Worm (Caenorhabditis elegans): ENCODE results near the gene unc-49.

Gene unc-49

DNA sequence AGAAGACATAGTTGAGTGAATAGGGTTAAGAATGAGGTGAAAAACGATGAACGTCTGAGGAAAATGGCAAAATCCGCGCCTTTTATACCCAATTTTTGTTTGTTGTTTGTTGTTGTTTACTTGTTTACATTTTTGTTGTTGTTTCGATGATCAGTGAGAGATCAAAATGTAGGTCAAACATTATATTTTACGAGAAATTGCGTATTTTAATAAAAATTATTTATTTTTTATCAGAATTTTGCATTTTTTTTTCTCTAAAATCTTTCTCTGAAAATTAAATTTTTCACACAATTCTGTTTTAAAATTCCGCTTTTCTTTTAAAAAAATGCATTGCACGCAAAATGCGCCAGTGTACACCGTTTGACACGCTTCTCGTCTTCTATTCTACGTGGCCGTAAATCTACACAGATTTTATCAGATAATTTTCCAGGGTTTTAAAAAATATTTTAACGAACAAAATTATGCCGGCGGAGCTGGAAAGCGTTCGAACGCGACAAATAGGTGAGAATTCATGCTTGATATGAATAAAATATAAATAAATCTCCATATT is 13.8 kb upstream of the unc-49 start, which contains the start of the genes sip-1 and sly-1:
Gene sip-1 (minus strand): TSS at position 103 of the 550 bp plus-strand sequence.
Gene sly-1 (plus strand): TSS at position 360 of the 550 bp plus-strand sequence.
- TF ChIP-seq R02D3.7 (tag; optimal IDR thresholded peaks at IDR 0.05) (peak; percentile 86), mdl-1 (tag; optimal IDR thresholded peaks at IDR 0.05) (no peak), nhr-43 (tag; optimal IDR thresholded peaks at IDR 0.05; ENCODE audit: poor library complexity, severe bottlenecking) (peak; percentile 59), sea-2 (GFP tag; optimal IDR thresholded peaks at IDR 0.05) (no peak), nhr-237 (tag; optimal IDR thresholded peaks at IDR 0.05) (no peak), ceh-82 (tag; optimal IDR thresholded peaks at IDR 0.05) (no peak), zag-1 (tag; optimal IDR thresholded peaks at IDR 0.05) (no peak), fkh-2 (tag; optimal IDR thresholded peaks at IDR 0.05) (no peak), pqm-1 (tag; optimal IDR thresholded peaks at IDR 0.05) (peak; percentile 6), hmg-11 (tag; optimal IDR thresholded peaks at IDR 0.05) (peak; percentile 70), fkh-10 (GFP tag; optimal IDR thresholded peaks at IDR 0.05) (peak; percentile 26), skn-1 (tag; optimal IDR thresholded peaks at IDR 0.05) (peak; percentile 67), nhr-12 (tag; optimal IDR thresholded peaks at IDR 0.05) (no peak), ztf-4 (tag; optimal IDR thresholded peaks at IDR 0.05) (no peak), ceh-16 (tag; optimal IDR thresholded peaks at IDR 0.05) (no peak), ceh-9 (tag; optimal IDR thresholded peaks at IDR 0.05) (no peak), tbx-2 (tag; optimal IDR thresholded peaks at IDR 0.05) (peak; percentile 54), nhr-28 (tag; optimal IDR thresholded peaks at IDR 0.05) (no peak), ama-1 (optimal IDR thresholded peaks at IDR 0.05) (no peak), nhr-11 (tag; optimal IDR thresholded peaks at IDR 0.05) (no peak), lin-39 (tag; optimal IDR thresholded peaks at IDR 0.05) (no peak), snpc-4 (tag; optimal IDR thresholded peaks at IDR 0.05) (peak; percentile 90), daf-12 (tag; optimal IDR thresholded peaks at IDR 0.05) (no peak), pha-4 (tag; optimal IDR thresholded peaks at IDR 0.05) (peak; percentile 93), elt-1 (tag; optimal IDR thresholded peaks at IDR 0.05) (no peak), nhr-23 (tag; optimal IDR thresholded peaks at IDR 0.05) (peak; percentile 90), egl-27 (tag; optimal IDR thresholded peaks at IDR 0.05) (no peak), aly-2 (tag; optimal IDR thresholded peaks at IDR 0.05) (no peak), nfya-1 (tag; optimal IDR thresholded peaks at IDR 0.05; ENCODE audit: insufficient read depth) (peak; percentile 90), nhr-77 (tag; optimal IDR thresholded peaks at IDR 0.05) (no peak), ztf-11 (tag; optimal IDR thresholded peaks at IDR 0.05) (no peak), nhr-76 (tag; optimal IDR thresholded peaks at IDR 0.05) (no peak), eor-1 (tag; optimal IDR thresholded peaks at IDR 0.05) (no peak), lsy-12 (tag; optimal IDR thresholded peaks at IDR 0.05) (no peak), elt-2 (tag; optimal IDR thresholded peaks at IDR 0.05) (peak; percentile 43), nhr-25 (tag; optimal IDR thresholded peaks at IDR 0.05) (peak; percentile 35), unc-62 (GFP tag; optimal IDR thresholded peaks at IDR 0.05) (no peak), nhr-67 (tag; optimal IDR thresholded peaks at IDR 0.05) (no peak), jun-1 (tag; optimal IDR thresholded peaks at IDR 0.05) (peak; percentile 75), elt-3 (tag; optimal IDR thresholded peaks at IDR 0.05) (no peak), mml-1 (tag; optimal IDR thresholded peaks at IDR 0.05) (no peak), lin-15B (tag; optimal IDR thresholded peaks at IDR 0.05) (peak; percentile 96), ZK546.5 (tag; optimal IDR thresholded peaks at IDR 0.05) (no peak), fos-1 (tag; optimal IDR thresholded peaks at IDR 0.05) (no peak), unc-39 (tag; optimal IDR thresholded peaks at IDR 0.05) (no peak), egl-5 (tag; optimal IDR thresholded peaks at IDR 0.05) (no peak), ceh-28 (tag; optimal IDR thresholded peaks at IDR 0.05) (peak; percentile 40)

Data from whole organism, L3 larva.